Fruit fly (Drosophila melanogaster): Measurements from ENCODE around the gene Nepl17.

The Nepl17 gene

dm6 chr3R:28844611-28845376 lies 27.9 kb upstream of the Nepl17 start, which contains the start of the genes Apc and spg (continued):
- TF ChIP-seq Six4 (GFP tag; optimal IDR thresholded peaks at IDR 0.05) (no peak), prd (optimal IDR thresholded peaks at IDR 0.05) (no peak), prd (GFP tag; IDR thresholded peaks at IDR 0.05) (peak; percentile 30; the same call in 2 of the 3 replicates), Dbx (GFP tag; IDR thresholded peaks at IDR 0.05) (peak; percentile 53; the same call in 2 of the 3 replicates), D19A (tag; optimal IDR thresholded peaks at IDR 0.05) (peak; percentile 25), BEAF-32 (GFP tag; optimal IDR thresholded peaks at IDR 0.05) (peak; percentile 92), CG1602 (GFP tag; optimal IDR thresholded peaks at IDR 0.05) (no peak), CG3163 (GFP tag; optimal IDR thresholded peaks at IDR 0.05) (peak; percentile 36), CG30020 (tag; optimal IDR thresholded peaks at IDR 0.05) (peak; percentile 25), NfI (GFP tag; optimal IDR thresholded peaks at IDR 0.05) (no peak), HmgD (GFP tag; optimal IDR thresholded peaks at IDR 0.05) (peak; percentile 50), CG16863 (GFP tag; optimal IDR thresholded peaks at IDR 0.05) (peak; percentile 10), CG8359 (GFP tag; optimal IDR thresholded peaks at IDR 0.05; ENCODE audit: borderline replicate concordance) (peak; percentile 42), CG8290 (GFP tag; optimal IDR thresholded peaks at IDR 0.05) (no peak), CG8290 (tag; optimal IDR thresholded peaks at IDR 0.05) (peak in 1 of 2 experiments; percentile 89), tio (GFP tag; optimal IDR thresholded peaks at IDR 0.05) (no peak), CG10565 (GFP tag; optimal IDR thresholded peaks at IDR 0.05) (no peak), PHDP (tag; optimal IDR thresholded peaks at IDR 0.05) (peak; percentile 53), amos (GFP tag; IDR thresholded peaks at IDR 0.05; ENCODE audit: partially characterized antibody) (peak; percentile 76), Gug (GFP tag; IDR thresholded peaks at IDR 0.05) (0 out of 4 replicates have a peak, but pooled peaks have one; percentile 10)

dm6 chr3R:28845377-28845876 lies 27.3 kb upstream of the Nepl17 start:
- TF ChIP-seq CG11695 (GFP tag; IDR thresholded peaks at IDR 0.05), result 0 out of 3 replicates have a peak, but pooled peaks have one; percentile 12
- TF ChIP-seq trem (tag; optimal IDR thresholded peaks at IDR 0.05), result no peak
- no peak for TF ChIP-seq CG6254 (GFP tag; optimal IDR thresholded peaks at IDR 0.05)
- TF ChIP-seq crp (GFP tag; optimal IDR thresholded peaks at IDR 0.05), result peak in 1 of 2 experiments; percentile 13
- peak; percentile 3 for TF ChIP-seq btn (GFP tag; optimal IDR thresholded peaks at IDR 0.05)
- no peak for TF ChIP-seq Optix (GFP tag; IDR thresholded peaks at IDR 0.05)
- TF ChIP-seq fd102C (GFP tag; optimal IDR thresholded peaks at IDR 0.05), result no peak
- peak; percentile 32 for TF ChIP-seq Neu2 (GFP tag; optimal IDR thresholded peaks at IDR 0.05; ENCODE audit: borderline replicate concordance)
- TF ChIP-seq CG8281 (tag; optimal IDR thresholded peaks at IDR 0.05), result no peak
- TF ChIP-seq Xrp1 (GFP tag; IDR thresholded peaks at IDR 0.05), result 0 out of 2 replicates have a peak, but pooled peaks have one; percentile 36
- no peak for TF ChIP-seq Sry-β (GFP tag; optimal IDR thresholded peaks at IDR 0.05)
- TF ChIP-seq CG13775 (GFP tag; optimal IDR thresholded peaks at IDR 0.05), result no peak
- no peak for TF ChIP-seq CG10209 (GFP tag; optimal IDR thresholded peaks at IDR 0.05)
- no peak for TF ChIP-seq prd (optimal IDR thresholded peaks at IDR 0.05)
- TF ChIP-seq prd (GFP tag; IDR thresholded peaks at IDR 0.05), result no peak; the same call in 2 of the 3 replicates
- TF ChIP-seq CG10979 (tag; optimal IDR thresholded peaks at IDR 0.05), result no peak
- TF ChIP-seq Blimp-1 (GFP tag; optimal IDR thresholded peaks at IDR 0.05), result peak; percentile 75
- 0 out of 2 replicates have a peak, but pooled peaks have one; percentile 55 for TF ChIP-seq CG4360 (GFP tag; IDR thresholded peaks at IDR 0.05)
- TF ChIP-seq PHDP (tag; optimal IDR thresholded peaks at IDR 0.05), result no peak
- TF ChIP-seq insv (GFP tag; optimal IDR thresholded peaks at IDR 0.05), result peak; percentile 97 to 98
- no peak for TF ChIP-seq E2f1 (GFP tag; IDR thresholded peaks at IDR 0.05)
- peak; percentile 40 for TF ChIP-seq CG17568 (GFP tag; optimal IDR thresholded peaks at IDR 0.05)
- peak; percentile 4 for TF ChIP-seq BtbVII (GFP tag; optimal IDR thresholded peaks at IDR 0.05)
- no peak for TF ChIP-seq CG12942 (GFP tag; optimal IDR thresholded peaks at IDR 0.05)
- TF ChIP-seq pum (GFP tag; optimal IDR thresholded peaks at IDR 0.05), result no peak
- no peak for TF ChIP-seq Ravus (GFP tag; IDR thresholded peaks at IDR 0.05)
- TF ChIP-seq TFAM (GFP tag; optimal IDR thresholded peaks at IDR 0.05), result no peak
- no peak for TF ChIP-seq CG6175 (GFP tag; IDR thresholded peaks at IDR 0.05)
- TF ChIP-seq Tbp (GFP tag; optimal IDR thresholded peaks at IDR 0.05), result no peak
- TF ChIP-seq vnd (GFP tag; IDR thresholded peaks at IDR 0.05; ENCODE audit: partially characterized antibody), result no peak
- TF ChIP-seq aop (GFP tag; IDR thresholded peaks at IDR 0.05), result no peak
